Worm (Caenorhabditis elegans) whole organism, young adult: ENCODE data around the gene cpt-2.
"Not testable (repeated sequence)": the region's sequence is repeated elsewhere in the genome, so short reads cannot be mapped to it uniquely, and the experiment has no call there.

Experiments used
- F55B11.4 ChIP-seq: sonication (generic microtip); optimal IDR thresholded peaks from 2 replicates; lab custom pipeline; 2016; ENCODE audit warnings: missing compliant biosample characterization, missing genetic modification characterization, borderline replicate concordance; ENCODE audit not compliant: insufficient read depth
- Y53F4B.3 ChIP-seq: fragments of 200-800 bp; sonication (Bioruptor generic); IDR thresholded peaks from 2 replicates; pipeline ENCODE4 v1.3.6; 2022; ENCODE audit warnings: missing genetic modification reagents, missing genetic modification characterization, missing compliant biosample characterization
- ama-1 ChIP-seq, 3 experiments: fragments of 150-350 bp in 1 of 3; sonication (generic microtip) in 2 of 3; optimal IDR thresholded peaks; 2 replicates each; lab custom pipeline; 2014 to 2018; ENCODE audit warnings: missing biosample characterization in 2 of 3, missing genetic modification characterization in 2 of 3, missing genetic modification reagents in 2 of 3
- attf-3 ChIP-seq: fragments of 200-800 bp; sonication (Bioruptor generic); conservative IDR thresholded peaks from 2 replicates; pipeline ENCODE4 v1.3.6; 2022; ENCODE audit warnings: missing genetic modification reagents, missing genetic modification characterization, missing compliant biosample characterization
- egrh-3 ChIP-seq: fragments of 200-800 bp; sonication (Bioruptor generic); IDR thresholded peaks from 2 replicates; pipeline ENCODE4 v1.3.6; 2022; ENCODE audit warnings: missing genetic modification reagents, missing genetic modification characterization, missing compliant biosample characterization
- hlh-12 ChIP-seq: sonication (generic microtip); optimal IDR thresholded peaks from 2 replicates; lab custom pipeline; 2016; ENCODE audit warnings: missing genetic modification characterization, missing compliant biosample characterization
- lin-35 ChIP-seq, 3 experiments: fragments of 150-350 bp in 2 of 3; sonication (generic microtip) in 1 of 3; optimal IDR thresholded peaks; 2 replicates each; lab custom pipeline; 2014 to 2018; ENCODE audit warnings: missing biosample characterization in 3 of 3, missing genetic modification characterization in 3 of 3, missing genetic modification reagents in 3 of 3
- madf-10 ChIP-seq: sonication (generic microtip); optimal IDR thresholded peaks from 2 replicates; lab custom pipeline; 2016; ENCODE audit warnings: mild to moderate bottlenecking, missing genetic modification characterization, missing compliant biosample characterization
- rcor-1 ChIP-seq: fragments of 200-800 bp; sonication (Bioruptor generic); IDR thresholded peaks from 2 replicates; pipeline ENCODE4 v1.3.6; 2022; ENCODE audit warnings: missing genetic modification reagents, missing genetic modification characterization, missing compliant biosample characterization
- sea-2 ChIP-seq: fragments of 200-800 bp; sonication (Bioruptor generic); IDR thresholded peaks from 2 replicates; pipeline ENCODE4 v1.3.6; 2022; ENCODE audit warnings: missing genetic modification characterization, missing compliant biosample characterization
- snpc-3.4 ChIP-seq: sonication (generic microtip); optimal IDR thresholded peaks from 2 replicates; lab custom pipeline; 2017; ENCODE audit warnings: missing genetic modification characterization, mild to moderate bottlenecking, missing compliant biosample characterization, antibody characterized with exemption, moderate library complexity, missing genotype, missing genetic modification reagents
- snpc-4 ChIP-seq, 5 experiments: fragments of 150-350 bp in 1 of 5; sonication (generic microtip) in 4 of 5; optimal IDR thresholded peaks; 2 replicates each; lab custom pipeline; 2014 to 2018; ENCODE audit warnings: missing genetic modification characterization in 5 of 5, missing biosample characterization in 3 of 5, antibody characterized with exemption in 2 of 5, mild to moderate bottlenecking in 2 of 5, missing compliant biosample characterization in 2 of 5, missing genotype in 2 of 5, moderate library complexity in 2 of 5, missing genetic modification reagents in 1 of 5
- unc-130 ChIP-seq: sonication (generic microtip); optimal IDR thresholded peaks from 2 replicates; lab custom pipeline; 2016; ENCODE audit warnings: missing genetic modification reagents, missing genetic modification characterization, missing compliant biosample characterization
- unc-62 ChIP-seq: fragments of 150-350 bp; optimal IDR thresholded peaks from 2 replicates; lab custom pipeline; 2014; ENCODE audit warnings: missing biosample characterization, missing genetic modification reagents, missing genetic modification characterization

DNA sequence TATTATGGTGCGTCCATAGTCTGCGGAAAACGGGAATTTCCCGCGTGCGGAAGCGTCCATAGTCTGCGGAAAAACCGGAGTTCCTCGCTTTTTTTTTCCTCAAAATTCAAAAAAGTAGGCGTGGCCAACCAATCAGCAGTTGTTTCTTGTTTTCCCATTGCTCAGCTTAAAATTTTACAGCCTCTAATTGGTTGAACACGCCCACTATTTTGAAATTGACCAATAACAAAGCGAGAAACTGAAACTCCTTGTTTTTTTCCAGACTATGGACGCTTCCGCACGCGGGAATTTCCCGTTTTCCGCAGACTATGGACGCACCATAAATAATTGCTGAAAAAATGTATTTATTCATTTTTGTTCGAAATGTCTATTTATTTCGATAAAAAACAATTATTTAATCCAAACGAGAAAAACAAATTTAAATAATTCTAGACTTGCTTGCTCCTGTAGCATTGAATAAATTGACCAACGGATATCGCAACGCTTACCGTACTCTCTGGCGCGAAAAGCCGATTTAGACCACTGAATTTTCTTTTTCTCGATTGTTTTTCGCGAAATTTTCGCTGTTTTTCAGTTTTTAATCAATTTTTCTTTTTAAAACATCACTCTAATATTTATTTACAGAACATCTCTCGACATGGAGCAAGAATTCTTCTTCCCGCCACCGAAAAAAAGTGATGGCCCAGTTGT, 24.9 kb upstream of the cpt-2 start, which contains the start of gene C08F8.3:
- TF ChIP-seq egrh-3 (GFP tag; lab: Robert Waterston, UW); attf-3; Y53F4B.3; madf-10 (tag; lab: Kevin White, UChicago); F55B11.4; unc-62; rcor-1; lin-35 (GFP tag; optimal IDR thresholded peaks at IDR 0.05; lab: Kevin White, UChicago); ama-1 (optimal IDR thresholded peaks at IDR 0.05; lab: Kevin White, UChicago); ama-1 (GFP tag; optimal IDR thresholded peaks at IDR 0.05; lab: Kevin White, UChicago); snpc-4 (GFP tag; optimal IDR thresholded peaks at IDR 0.05; lab: Kevin White, UChicago); snpc-4 (tag; optimal IDR thresholded peaks at IDR 0.05; lab: Kevin White, UChicago); hlh-12; sea-2 (GFP tag; lab: Robert Waterston, UW): not testable (repeated sequence)
- TF ChIP-seq unc-130 (peak; percentile 31), snpc-3.4 (tag; lab: Kevin White, UChicago) (peak; percentile 77)
